Worm (Caenorhabditis elegans) whole organism, L4/young adult: ENCODE measurements around the gene K10D11.7.

Source experiments
- W03F9.2 ChIP-seq: fragments of 150-350 bp; optimal IDR thresholded peaks from 2 replicates; lab custom pipeline; 2014; ENCODE audit warnings: missing biosample characterization, missing genetic modification characterization
- dao-5 ChIP-seq: sonication (generic microtip); optimal IDR thresholded peaks from 2 replicates; lab custom pipeline; 2016; ENCODE audit warnings: missing genotype, missing genetic modification characterization, moderate library complexity, missing compliant biosample characterization
- him-1 ChIP-seq: sonication (generic microtip); optimal IDR thresholded peaks from 2 replicates; lab custom pipeline; 2016; ENCODE audit warnings: missing genotype, missing genetic modification reagents, missing genetic modification characterization, missing compliant biosample characterization

- TF ChIP-seq him-1: peak; percentile 49
- TF ChIP-seq W03F9.2: no peak
- no peak for TF ChIP-seq dao-5 (tag; lab: Kevin White, UChicago)
Measured at ce11 chrIV:13025853-13026343, 30.1 kb upstream of the K10D11.7 start.
